Fruit fly (Drosophila melanogaster) whole organism, prepupa: Measurements from ENCODE around the gene RpL8.

ENCODE experiments used
- Blimp-1 ChIP-seq: fragments of 200-800 bp; sonication (Bioruptor generic); optimal IDR thresholded peaks from 3 replicates; lab custom pipeline; 2017; ENCODE audit warnings: missing biosample characterization, missing genetic modification characterization, mild to moderate bottlenecking, moderate library complexity, missing genetic modification reagents
- CG11902 ChIP-seq: fragments of 200-800 bp; sonication (Bioruptor generic); optimal IDR thresholded peaks from 3 replicates; lab custom pipeline; 2016; ENCODE audit warnings: missing biosample characterization, missing genetic modification characterization
- CG3032 ChIP-seq: fragments of 200-800 bp; optimal IDR thresholded peaks from 2 replicates; lab custom pipeline; 2019; ENCODE audit warnings: missing biosample characterization, mild to moderate bottlenecking, missing genetic modification characterization, moderate library complexity
- CG34406 ChIP-seq: fragments of 200-800 bp; sonication (Bioruptor generic); optimal IDR thresholded peaks from 3 replicates; lab custom pipeline; 2016; ENCODE audit warnings: missing biosample characterization, missing genetic modification characterization
- CG6854 ChIP-seq: fragments of 200-800 bp; sonication (Bioruptor generic); optimal IDR thresholded peaks from 2 replicates; lab custom pipeline; 2017; ENCODE audit warnings: missing biosample characterization, mild to moderate bottlenecking, missing genetic modification characterization
- CG8119 ChIP-seq: fragments of 200-800 bp; sonication (Bioruptor generic); IDR thresholded peaks from 3 replicates; pipeline ENCODE4 v1.3.6; 2022; ENCODE audit warnings: missing biosample characterization, missing genetic modification characterization
- CG9139 ChIP-seq: fragments of 200-800 bp; sonication (Bioruptor generic); optimal IDR thresholded peaks from 3 replicates; lab custom pipeline; 2017; ENCODE audit warnings: missing biosample characterization, mild to moderate bottlenecking, missing genetic modification characterization
- Hr39 ChIP-seq: fragments of 200-800 bp; sonication (Bioruptor generic); optimal IDR thresholded peaks from 2 replicates; lab custom pipeline; 2016; ENCODE audit warnings: missing biosample characterization, missing genetic modification characterization
- Sox102F ChIP-seq: fragments of 200-800 bp; sonication (Bioruptor generic); optimal IDR thresholded peaks from 2 replicates; lab custom pipeline; 2016; ENCODE audit warnings: missing biosample characterization, mild to moderate bottlenecking, missing genetic modification characterization
- Sox14 ChIP-seq: fragments of 200-800 bp; sonication (Bioruptor generic); optimal IDR thresholded peaks from 3 replicates; lab custom pipeline; 2016; ENCODE audit warnings: missing biosample characterization, missing genetic modification characterization
- fkh ChIP-seq: fragments of 200-800 bp; sonication (Bioruptor generic); optimal IDR thresholded peaks from 3 replicates; lab custom pipeline; 2017; ENCODE audit warnings: missing biosample characterization, mild to moderate bottlenecking, missing genetic modification characterization, moderate library complexity
- net ChIP-seq: fragments of 200-800 bp; sonication (Bioruptor generic); optimal IDR thresholded peaks from 3 replicates; lab custom pipeline; 2016; ENCODE audit warnings: missing biosample characterization, missing genetic modification characterization

- TF ChIP-seq CG34406 (GFP tag; lab: Kevin White, UChicago) (no peak), CG9139 (GFP tag; lab: Kevin White, UChicago) (no peak), Sox102F (GFP tag; lab: Kevin White, UChicago) (no peak), Hr39 (no peak), Blimp-1 (GFP tag; lab: Kevin White, UChicago) (no peak), CG6854 (GFP tag; lab: Kevin White, UChicago) (no peak), CG8119 (GFP tag; lab: Robert Waterston, UW) (peak; percentile 17; the same call in 1 of the 3 replicates), Sox14 (no peak), net (GFP tag; lab: Kevin White, UChicago) (no peak), CG11902 (GFP tag; lab: Kevin White, UChicago) (no peak), CG3032 (tag; lab: Kevin White, UChicago) (no peak), fkh (no peak)
These were observed 42.2 kb upstream of the RpL8 start for dm6 chr3L:2545077-2545453.
